Worm (Caenorhabditis elegans): ENCODE measurements around the gene C26G2.2.

DNA sequence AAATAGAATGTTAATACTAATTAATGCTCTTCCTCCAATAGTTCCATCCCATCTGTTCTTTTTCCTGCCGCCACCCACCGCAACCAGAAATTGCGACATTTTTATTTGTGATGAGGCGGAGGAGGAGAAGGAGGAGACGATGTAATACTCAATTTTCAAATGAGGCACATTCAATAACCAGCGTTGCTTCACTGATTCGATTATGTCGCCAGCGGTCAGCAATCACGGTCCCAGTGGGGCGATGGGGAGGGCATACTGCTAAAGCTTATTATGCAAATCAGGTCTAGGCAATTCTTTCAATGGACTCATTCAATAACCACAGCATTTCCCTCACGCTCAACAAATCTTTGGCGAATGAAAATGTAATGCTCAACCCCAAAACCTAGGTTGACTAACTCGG is 14.9 kb upstream of the C26G2.2 start:
- no peak for TF ChIP-seq skn-1 (tag; optimal IDR thresholded peaks at IDR 0.05)
- TF ChIP-seq unc-62 (GFP tag; optimal IDR thresholded peaks at IDR 0.05) = no peak
